Fruit fly (Drosophila melanogaster) whole organism, embryonic: Measurements from ENCODE around the gene stnB.
A peak's percentile ranks its signal among the peaks of the same experiment; 100 is the strongest.

ENCODE experiments used
- Bdp1 ChIP-seq: fragments of 200-800 bp; sonication (Bioruptor generic); optimal IDR thresholded peaks from 3 replicates; lab custom pipeline; 2016; ENCODE audit warnings: missing biosample characterization, missing genetic modification characterization
- Bteb2 ChIP-seq: fragments of 200-800 bp; sonication (Bioruptor generic); optimal IDR thresholded peaks from 2 replicates; lab custom pipeline; 2016; ENCODE audit warnings: missing biosample characterization, missing genetic modification characterization
- C15 ChIP-seq: fragments of 200-800 bp; sonication (Bioruptor generic); IDR thresholded peaks from 3 replicates; pipeline ENCODE4 v1.3.6; 2022; ENCODE audit warnings: missing biosample characterization, missing genetic modification characterization
- CG11456 ChIP-seq: fragments of 200-800 bp; sonication (Bioruptor generic); IDR thresholded peaks from 3 replicates; pipeline ENCODE4 v1.3.6; 2022; ENCODE audit warnings: missing biosample characterization, missing genetic modification characterization
- CG11695 ChIP-seq: fragments of 200-800 bp; sonication (Bioruptor generic); IDR thresholded peaks from 3 replicates; pipeline ENCODE4 v1.3.6; 2022; ENCODE audit warnings: missing biosample characterization, missing genetic modification characterization
- CG12659 ChIP-seq: fragments of 200-800 bp; sonication (Bioruptor generic); optimal IDR thresholded peaks from 3 replicates; lab custom pipeline; 2017; ENCODE audit warnings: mild to moderate bottlenecking, missing biosample characterization, missing genetic modification reagents, missing genetic modification characterization
- CG13624 ChIP-seq: fragments of 200-800 bp; sonication (Bioruptor generic); optimal IDR thresholded peaks from 2 replicates; lab custom pipeline; 2016; ENCODE audit warnings: missing biosample characterization, missing genetic modification characterization
- CG14014 ChIP-seq: fragments of 200-800 bp; sonication (Bioruptor generic); IDR thresholded peaks from 2 replicates; pipeline ENCODE4 v1.3.6; 2022; ENCODE audit warnings: missing biosample characterization, missing genetic modification characterization
- CG14710 ChIP-seq: fragments of 200-800 bp; sonication (Bioruptor generic); optimal IDR thresholded peaks from 3 replicates; lab custom pipeline; 2019; ENCODE audit warnings: missing biosample characterization, mild to moderate bottlenecking, missing genetic modification characterization, moderate library complexity
- CG15269 ChIP-seq: fragments of 200-800 bp; sonication (Bioruptor generic); optimal IDR thresholded peaks from 2 replicates; lab custom pipeline; 2018; ENCODE audit warnings: missing biosample characterization, mild to moderate bottlenecking, missing genetic modification characterization, moderate library complexity
- CG1529 ChIP-seq: fragments of 200-800 bp; sonication (Bioruptor generic); optimal IDR thresholded peaks from 3 replicates; lab custom pipeline; 2018; ENCODE audit warnings: missing biosample characterization, missing genetic modification characterization
- CG15601 ChIP-seq: fragments of 200-800 bp; sonication (Bioruptor generic); optimal IDR thresholded peaks from 3 replicates; lab custom pipeline; 2019; ENCODE audit warnings: missing biosample characterization, mild to moderate bottlenecking, missing genetic modification characterization, moderate library complexity
- CG17359 ChIP-seq: fragments of 200-800 bp; sonication (Bioruptor generic); optimal IDR thresholded peaks from 3 replicates; lab custom pipeline; 2018; ENCODE audit warnings: missing biosample characterization, mild to moderate bottlenecking, missing genetic modification characterization, moderate library complexity
- CG17385 ChIP-seq: fragments of 200-800 bp; sonication (Bioruptor generic); optimal IDR thresholded peaks from 3 replicates; lab custom pipeline; 2018; ENCODE audit warnings: missing biosample characterization, mild to moderate bottlenecking, missing genetic modification characterization
- CG30431 ChIP-seq: fragments of 200-800 bp; sonication (Bioruptor generic); optimal IDR thresholded peaks from 2 replicates; lab custom pipeline; 2017; ENCODE audit warnings: missing biosample characterization, missing genetic modification characterization
- CG4820 ChIP-seq: fragments of 200-800 bp; sonication (Bioruptor generic); optimal IDR thresholded peaks from 3 replicates; lab custom pipeline; 2016; ENCODE audit warnings: missing biosample characterization, missing genetic modification characterization
- CG6254 ChIP-seq: fragments of 200-800 bp; sonication (Bioruptor generic); optimal IDR thresholded peaks from 3 replicates; lab custom pipeline; 2017; ENCODE audit warnings: mild to moderate bottlenecking, missing biosample characterization, missing genetic modification reagents, missing genetic modification characterization
- CG9727 ChIP-seq: fragments of 200-800 bp; sonication (Bioruptor generic); optimal IDR thresholded peaks from 3 replicates; lab custom pipeline; 2017; ENCODE audit warnings: missing biosample characterization, mild to moderate bottlenecking, missing genetic modification characterization
- CG9797 ChIP-seq: fragments of 200-800 bp; sonication (Bioruptor generic); optimal IDR thresholded peaks from 3 replicates; lab custom pipeline; 2018; ENCODE audit warnings: missing biosample characterization, mild to moderate bottlenecking, missing genetic modification characterization
- CHES-1-like ChIP-seq: fragments of 200-800 bp; sonication (Bioruptor generic); optimal IDR thresholded peaks from 2 replicates; lab custom pipeline; 2016; ENCODE audit warnings: missing biosample characterization, missing genetic modification characterization
- Camta ChIP-seq: fragments of 200-800 bp; sonication (Bioruptor generic); optimal IDR thresholded peaks from 2 replicates; lab custom pipeline; 2016; ENCODE audit warnings: missing biosample characterization, missing genetic modification characterization
- Ets97D ChIP-seq: fragments of 200-800 bp; sonication (Bioruptor generic); optimal IDR thresholded peaks from 3 replicates; lab custom pipeline; 2016; ENCODE audit warnings: missing biosample characterization, missing genetic modification characterization
- HLH4C ChIP-seq: fragments of 200-800 bp; sonication (Bioruptor generic); IDR thresholded peaks from 3 replicates; pipeline ENCODE4 v1.3.6; 2022; ENCODE audit warnings: missing biosample characterization, missing genetic modification characterization; ENCODE audit not compliant: partially characterized antibody
- HmgZ ChIP-seq: fragments of 200-800 bp; sonication (Bioruptor generic); optimal IDR thresholded peaks from 2 replicates; lab custom pipeline; 2018; ENCODE audit warnings: missing biosample characterization, mild to moderate bottlenecking, missing genetic modification characterization
- Hr78 ChIP-seq, 2 experiments: fragments of 200-800 bp in 1 of 2; fragments of >200 bp in 1 of 2; sonication (Bioruptor generic) in 1 of 2; optimal IDR thresholded peaks; 2 replicates each; lab custom pipeline; 2017 to 2019; ENCODE audit warnings: missing biosample characterization in 2 of 2, missing genetic modification characterization in 2 of 2, mild to moderate bottlenecking in 1 of 2, moderate library complexity in 1 of 2
- Myb ChIP-seq: fragments of 200-800 bp; sonication (Bioruptor generic); optimal IDR thresholded peaks from 2 replicates; lab custom pipeline; 2016; ENCODE audit warnings: missing biosample characterization, missing genetic modification characterization
- NC2β ChIP-seq: fragments of 200-800 bp; sonication (Bioruptor generic); optimal IDR thresholded peaks from 2 replicates; lab custom pipeline; 2016; ENCODE audit warnings: missing biosample characterization, missing genetic modification characterization
- PHDP ChIP-seq: fragments of 200-800 bp; sonication (Bioruptor generic); optimal IDR thresholded peaks from 3 replicates; lab custom pipeline; 2018; ENCODE audit warnings: missing biosample characterization, mild to moderate bottlenecking, missing genetic modification characterization, moderate library complexity
- Rfx ChIP-seq: fragments of 200-800 bp; sonication (Bioruptor generic); IDR thresholded peaks from 2 replicates; pipeline ENCODE4 v1.3.6; 2022; ENCODE audit warnings: missing biosample characterization, missing genetic modification characterization
- Taf1 ChIP-seq: fragments of 200-800 bp; sonication (Bioruptor generic); IDR thresholded peaks from 2 replicates; pipeline ENCODE4 v1.3.6; 2022; ENCODE audit warnings: missing biosample characterization, missing genetic modification characterization
- Trl ChIP-seq, 3 experiments: fragments of >200 bp in 2 of 3; fragments of 200-800 bp in 1 of 3; sonication (Bioruptor generic) in 1 of 3; optimal IDR thresholded peaks; 2 replicates in 1 of 3; 3 replicates in 2 of 3; lab custom pipeline; 2016 to 2017; ENCODE audit warnings: missing biosample characterization in 1 of 3, missing genetic modification characterization in 1 of 3
- Xbp1 ChIP-seq: fragments of 200-800 bp; sonication (Bioruptor generic); optimal IDR thresholded peaks from 3 replicates; lab custom pipeline; 2016; ENCODE audit warnings: missing biosample characterization, mild to moderate bottlenecking, missing genetic modification characterization
- abd-A ChIP-seq: fragments of 200-800 bp; sonication (Bioruptor generic); optimal IDR thresholded peaks from 3 replicates; lab custom pipeline; 2019; ENCODE audit warnings: missing biosample characterization, mild to moderate bottlenecking, missing genetic modification characterization, moderate library complexity
- ap ChIP-seq: fragments of 200-800 bp; sonication (Bioruptor generic); IDR thresholded peaks from 2 replicates; pipeline ENCODE4 v1.3.6; 2022; ENCODE audit warnings: missing biosample characterization, missing genetic modification characterization
- ara ChIP-seq: fragments of 200-800 bp; sonication (Bioruptor generic); IDR thresholded peaks from 2 replicates; pipeline ENCODE4 v1.3.6; 2022; ENCODE audit warnings: missing biosample characterization, missing genetic modification characterization
- cg ChIP-seq: fragments of 200-800 bp; sonication (Bioruptor generic); optimal IDR thresholded peaks from 3 replicates; lab custom pipeline; 2019; ENCODE audit warnings: missing biosample characterization, mild to moderate bottlenecking, missing genetic modification characterization, moderate library complexity
- dan ChIP-seq: fragments of 200-800 bp; sonication (Bioruptor generic); IDR thresholded peaks from 2 replicates; pipeline ENCODE4 v1.3.6; 2022; ENCODE audit warnings: missing biosample characterization, missing genetic modification characterization
- dmrt11E ChIP-seq: fragments of 200-800 bp; sonication (Bioruptor generic); optimal IDR thresholded peaks from 3 replicates; lab custom pipeline; 2018; ENCODE audit warnings: missing biosample characterization, mild to moderate bottlenecking, missing genetic modification characterization, moderate library complexity
- eyg ChIP-seq: fragments of 200-800 bp; sonication (Bioruptor generic); optimal IDR thresholded peaks from 3 replicates; lab custom pipeline; 2016; ENCODE audit warnings: missing biosample characterization, missing genetic modification characterization
- gce ChIP-seq: fragments of 200-800 bp; sonication (Bioruptor generic); IDR thresholded peaks from 3 replicates; pipeline ENCODE4 v1.3.6; 2022; ENCODE audit warnings: missing biosample characterization, missing genetic modification characterization
- gcm ChIP-seq: fragments of 200-800 bp; sonication (Bioruptor generic); optimal IDR thresholded peaks from 2 replicates; lab custom pipeline; 2019; ENCODE audit warnings: missing biosample characterization, mild to moderate bottlenecking, missing genetic modification characterization, moderate library complexity
- grau ChIP-seq: fragments of 200-800 bp; optimal IDR thresholded peaks from 3 replicates; lab custom pipeline; 2019; ENCODE audit warnings: missing biosample characterization, mild to moderate bottlenecking, missing genetic modification characterization, moderate library complexity
- gt ChIP-seq: fragments of 200-800 bp; sonication (Bioruptor generic); IDR thresholded peaks from 2 replicates; pipeline ENCODE4 v1.3.6; 2022; ENCODE audit warnings: missing biosample characterization, missing genetic modification characterization
- pum ChIP-seq: fragments of 200-800 bp; sonication (Bioruptor generic); optimal IDR thresholded peaks from 2 replicates; lab custom pipeline; 2016; ENCODE audit warnings: missing biosample characterization, missing genetic modification characterization
- ranshi ChIP-seq: fragments of 200-800 bp; sonication (Bioruptor generic); IDR thresholded peaks from 2 replicates; pipeline ENCODE4 v1.3.6; 2022; ENCODE audit warnings: missing biosample characterization, missing genetic modification characterization
- run ChIP-seq: fragments of 200-800 bp; sonication (Bioruptor generic); optimal IDR thresholded peaks from 3 replicates; lab custom pipeline; 2018; ENCODE audit warnings: missing biosample characterization, mild to moderate bottlenecking, missing genetic modification characterization
- sd ChIP-seq: fragments of 200-800 bp; sonication (Bioruptor generic); optimal IDR thresholded peaks from 3 replicates; lab custom pipeline; 2018; ENCODE audit warnings: missing biosample characterization, mild to moderate bottlenecking, missing genetic modification characterization, moderate library complexity
- stc ChIP-seq: fragments of 200-800 bp; sonication (Bioruptor generic); IDR thresholded peaks from 2 replicates; pipeline ENCODE4 v1.3.6; 2022; ENCODE audit warnings: missing biosample characterization, missing genetic modification characterization
- tgo ChIP-seq: fragments of 200-800 bp; sonication (Bioruptor generic); IDR thresholded peaks from 3 replicates; pipeline ENCODE4 v1.3.6; 2022; ENCODE audit warnings: missing biosample characterization, missing genetic modification characterization
- tup ChIP-seq: fragments of 200-800 bp; sonication (Bioruptor generic); optimal IDR thresholded peaks from 2 replicates; lab custom pipeline; 2016; ENCODE audit warnings: missing biosample characterization, mild to moderate bottlenecking, missing genetic modification characterization, moderate library complexity
- zfh2 ChIP-seq: fragments of 200-800 bp; sonication (Bioruptor generic); optimal IDR thresholded peaks from 2 replicates; lab custom pipeline; 2016; ENCODE audit warnings: missing biosample characterization, missing genetic modification characterization

Gene stnB

dm6 chrX:23010651-23011050, 6.2 kb upstream of the stnB start (continued):
- TF ChIP-seq tup (GFP tag; lab: Kevin White, UChicago): no peak
- no peak for TF ChIP-seq CG13624
- TF ChIP-seq Taf1 (GFP tag; lab: Robert Waterston, UW): 0 out of 2 replicates have a peak, but pooled peaks have one; percentile 30
- no peak for TF ChIP-seq run (tag; lab: Kevin White, UChicago)
- TF ChIP-seq ranshi (GFP tag; lab: Robert Waterston, UW): no peak
- TF ChIP-seq CG9797 (GFP tag; lab: Kevin White, UChicago): no peak
- no peak for TF ChIP-seq Camta (GFP tag; lab: Kevin White, UChicago)
- peak; percentile 25 for TF ChIP-seq CG17385 (GFP tag; lab: Kevin White, UChicago)
- TF ChIP-seq CG6254 (GFP tag; lab: Kevin White, UChicago): no peak
- no peak for TF ChIP-seq abd-A (tag; lab: Kevin White, UChicago)
- TF ChIP-seq CG4820 (GFP tag; lab: Kevin White, UChicago): peak; percentile 20
- TF ChIP-seq gt (GFP tag; lab: Robert Waterston, UW): no peak
- TF ChIP-seq dmrt11E (tag; lab: Kevin White, UChicago): peak; percentile 0
- no peak for TF ChIP-seq CG1529 (GFP tag; lab: Kevin White, UChicago)
- no peak for TF ChIP-seq stc (GFP tag; lab: Robert Waterston, UW)
- no peak for TF ChIP-seq ap (GFP tag; lab: Robert Waterston, UW)
- TF ChIP-seq gce: no peak
- no peak for TF ChIP-seq NC2β (GFP tag; lab: Kevin White, UChicago)
- no peak for TF ChIP-seq Myb (GFP tag; lab: Kevin White, UChicago)
- peak; percentile 47 for TF ChIP-seq CG15269 (tag; lab: Kevin White, UChicago)
- TF ChIP-seq HmgZ: peak; percentile 53
- TF ChIP-seq Trl (optimal IDR thresholded peaks at IDR 0.05; lab: Kevin White, UChicago): no peak
- TF ChIP-seq Trl (GFP tag; optimal IDR thresholded peaks at IDR 0.05; lab: Kevin White, UChicago): no peak
- no peak for TF ChIP-seq CG14710 (tag; lab: Kevin White, UChicago)
- no peak for TF ChIP-seq C15 (GFP tag; lab: Robert Waterston, UW)
- peak; percentile 54; the same call in 1 of the 2 replicates for TF ChIP-seq Rfx (GFP tag; lab: Robert Waterston, UW)
- peak; percentile 1 for TF ChIP-seq Xbp1 (GFP tag; lab: Kevin White, UChicago)
- TF ChIP-seq CG14014 (GFP tag; lab: Robert Waterston, UW): 0 out of 2 replicates have a peak, but pooled peaks have one; percentile 43
- no peak for TF ChIP-seq CG15601 (tag; lab: Kevin White, UChicago)
- peak; percentile 5 for TF ChIP-seq PHDP (tag; lab: Kevin White, UChicago)
- no peak for TF ChIP-seq dan (GFP tag; lab: Robert Waterston, UW)
- no peak for TF ChIP-seq Bteb2 (GFP tag; lab: Kevin White, UChicago)
- peak; percentile 1 for TF ChIP-seq pum (GFP tag; lab: Kevin White, UChicago)
- TF ChIP-seq CHES-1-like (GFP tag; lab: Kevin White, UChicago): peak; percentile 20
- TF ChIP-seq CG30431 (GFP tag; lab: Kevin White, UChicago): no peak
- TF ChIP-seq CG11456 (GFP tag; lab: Robert Waterston, UW): 0 out of 3 replicates have a peak, but pooled peaks have one; percentile 50
- no peak for TF ChIP-seq gcm (GFP tag; lab: Kevin White, UChicago)
- TF ChIP-seq cg (GFP tag; lab: Kevin White, UChicago): no peak
- TF ChIP-seq CG17359 (tag; lab: Kevin White, UChicago): peak; percentile 2
- TF ChIP-seq zfh2 (GFP tag; lab: Kevin White, UChicago): peak; percentile 22
- peak; percentile 30 for TF ChIP-seq CG12659 (GFP tag; lab: Kevin White, UChicago)
- peak; percentile 0 for TF ChIP-seq sd (tag; lab: Kevin White, UChicago)
- TF ChIP-seq HLH4C (GFP tag; lab: Robert Waterston, UW): no peak
- TF ChIP-seq eyg (GFP tag; lab: Kevin White, UChicago): peak; percentile 1
- no peak for TF ChIP-seq Ets97D (GFP tag; lab: Kevin White, UChicago)
- no peak for TF ChIP-seq Bdp1 (GFP tag; lab: Kevin White, UChicago)
- no peak for TF ChIP-seq Hr78 (GFP tag; optimal IDR thresholded peaks at IDR 0.05; lab: Kevin White, UChicago)
- peak; percentile 19; the same call in 1 of the 3 replicates for TF ChIP-seq CG11695
- 0 out of 2 replicates have a peak, but pooled peaks have one; percentile 20 for TF ChIP-seq ara (GFP tag; lab: Robert Waterston, UW)
- peak; percentile 95 for TF ChIP-seq grau
- TF ChIP-seq tgo (GFP tag; lab: Robert Waterston, UW): peak; percentile 40; the same call in 2 of the 3 replicates
- no peak for TF ChIP-seq CG9727 (GFP tag; lab: Kevin White, UChicago)
